Fruit fly (Drosophila melanogaster) Kc167 (cell line): ENCODE data around the gene Pgant4.

Experiments used
- Sin3A ChIP-seq: fragments of >200 bp; optimal IDR thresholded peaks from 2 replicates; lab custom pipeline; 2018; ENCODE audit warnings: missing external identifiers
- h ChIP-seq: fragments of >200 bp; optimal IDR thresholded peaks from 3 replicates; lab custom pipeline; 2018; ENCODE audit warnings: missing external identifiers
- insv ChIP-seq: fragments of >200 bp; optimal IDR thresholded peaks from 3 replicates; lab custom pipeline; 2018; ENCODE audit warnings: missing external identifiers
- psq ChIP-seq: fragments of >200 bp; optimal IDR thresholded peaks from 2 replicates; lab custom pipeline; 2017; ENCODE audit warnings: missing external identifiers
- ttk ChIP-seq: sonication (Bioruptor generic); optimal IDR thresholded peaks from 2 replicates; lab custom pipeline; 2017; ENCODE audit warnings: missing external identifiers

- TF ChIP-seq ttk (lab: Kevin White, UChicago) (no peak), psq (no peak), insv (lab: Kevin White, UChicago) (no peak), h (lab: Kevin White, UChicago) (no peak), Sin3A (lab: Kevin White, UChicago) (no peak)
Measured at dm6 chr2L:3510002-3510401, 37.6 kb downstream of the Pgant4 start, which contains the start of gene CG31954.
